Fruit fly (Drosophila melanogaster) whole organism, embryonic: ENCODE data around the gene Ser12.

Experiments used
- Awh ChIP-seq: fragments of 200-800 bp; sonication (Bioruptor generic); IDR thresholded peaks from 2 replicates; pipeline ENCODE4, ENCODE4 v1.3.6; 2022; ENCODE audit warnings: missing biosample characterization, missing genetic modification characterization
- Bdp1 ChIP-seq: fragments of 200-800 bp; sonication (Bioruptor generic); optimal IDR thresholded peaks from 3 replicates; lab custom pipeline; 2016; ENCODE audit warnings: missing biosample characterization, missing genetic modification characterization
- BtbVII ChIP-seq: fragments of 200-800 bp; sonication (Bioruptor generic); optimal IDR thresholded peaks from 3 replicates; lab custom pipeline; 2017; ENCODE audit warnings: missing biosample characterization, mild to moderate bottlenecking, missing genetic modification characterization
- CG11247 ChIP-seq: fragments of 200-800 bp; sonication (Bioruptor generic); IDR thresholded peaks from 2 replicates; pipeline ENCODE4 v1.3.6; 2022; ENCODE audit warnings: missing biosample characterization, missing genetic modification characterization
- CG11456 ChIP-seq: fragments of 200-800 bp; sonication (Bioruptor generic); IDR thresholded peaks from 3 replicates; pipeline ENCODE4 v1.3.6; 2022; ENCODE audit warnings: missing biosample characterization, missing genetic modification characterization
- CG13624 ChIP-seq: fragments of 200-800 bp; sonication (Bioruptor generic); optimal IDR thresholded peaks from 2 replicates; lab custom pipeline; 2016; ENCODE audit warnings: missing biosample characterization, missing genetic modification characterization
- CG13894 ChIP-seq: fragments of 200-800 bp; sonication (Bioruptor generic); optimal IDR thresholded peaks from 3 replicates; lab custom pipeline; 2018; ENCODE audit warnings: missing biosample characterization, mild to moderate bottlenecking, missing genetic modification characterization, moderate library complexity
- CG14860 ChIP-seq: fragments of 200-800 bp; sonication (Bioruptor generic); IDR thresholded peaks from 3 replicates; pipeline ENCODE4 v1.3.6; 2022; ENCODE audit warnings: missing biosample characterization, missing genetic modification characterization; ENCODE audit not compliant: partially characterized antibody
- CG1529 ChIP-seq: fragments of 200-800 bp; sonication (Bioruptor generic); optimal IDR thresholded peaks from 3 replicates; lab custom pipeline; 2018; ENCODE audit warnings: missing biosample characterization, missing genetic modification characterization
- CG17186 ChIP-seq: fragments of 200-800 bp; sonication (Bioruptor generic); optimal IDR thresholded peaks from 3 replicates; lab custom pipeline; 2017; ENCODE audit warnings: missing biosample characterization, missing genetic modification reagents, missing genetic modification characterization
- CG17359 ChIP-seq: fragments of 200-800 bp; sonication (Bioruptor generic); optimal IDR thresholded peaks from 3 replicates; lab custom pipeline; 2018; ENCODE audit warnings: missing biosample characterization, mild to moderate bottlenecking, missing genetic modification characterization, moderate library complexity
- CG17568 ChIP-seq: fragments of 200-800 bp; sonication (Bioruptor generic); optimal IDR thresholded peaks from 2 replicates; lab custom pipeline; 2018; ENCODE audit warnings: missing biosample characterization, mild to moderate bottlenecking, missing genetic modification characterization, moderate library complexity
- CG17802 ChIP-seq: fragments of 200-800 bp; sonication (Bioruptor generic); optimal IDR thresholded peaks from 2 replicates; lab custom pipeline; 2018; ENCODE audit warnings: missing biosample characterization, mild to moderate bottlenecking, missing genetic modification characterization, moderate library complexity
- CG17829 ChIP-seq: fragments of 200-800 bp; optimal IDR thresholded peaks from 2 replicates; lab custom pipeline; 2019; ENCODE audit warnings: missing biosample characterization, mild to moderate bottlenecking, missing genetic modification characterization, moderate library complexity
- CG18011 ChIP-seq: fragments of 200-800 bp; sonication (Bioruptor generic); optimal IDR thresholded peaks from 2 replicates; lab custom pipeline; 2017; ENCODE audit warnings: missing biosample characterization, missing genetic modification characterization, mild to moderate bottlenecking, moderate library complexity, missing genotype
- CG18619 ChIP-seq: fragments of 200-800 bp; sonication (Bioruptor generic); optimal IDR thresholded peaks from 3 replicates; lab custom pipeline; 2017; ENCODE audit warnings: missing biosample characterization, mild to moderate bottlenecking, missing genetic modification characterization
- CG2120 ChIP-seq: fragments of 200-800 bp; sonication (Bioruptor generic); optimal IDR thresholded peaks from 3 replicates; lab custom pipeline; 2016; ENCODE audit warnings: missing biosample characterization, missing genetic modification characterization
- CG4282 ChIP-seq: fragments of 200-800 bp; sonication (Bioruptor generic); optimal IDR thresholded peaks from 2 replicates; lab custom pipeline; 2016; ENCODE audit warnings: missing biosample characterization, missing genetic modification characterization
- CG4707 ChIP-seq: fragments of 200-800 bp; sonication (Bioruptor generic); optimal IDR thresholded peaks from 2 replicates; lab custom pipeline; 2018; ENCODE audit warnings: missing biosample characterization, mild to moderate bottlenecking, missing genetic modification characterization, moderate library complexity
- CG5245 ChIP-seq: fragments of 200-800 bp; sonication (Bioruptor generic); optimal IDR thresholded peaks from 3 replicates; lab custom pipeline; 2016; ENCODE audit warnings: missing biosample characterization, missing genetic modification characterization
- CG5953 ChIP-seq: fragments of 200-800 bp; sonication (Bioruptor generic); IDR thresholded peaks from 2 replicates; pipeline ENCODE4 v1.3.6; 2022; ENCODE audit warnings: missing biosample characterization, missing genetic modification characterization
- CG6175 ChIP-seq: fragments of 200-800 bp; sonication (Bioruptor generic); IDR thresholded peaks from 3 replicates; pipeline ENCODE4 v1.3.6; 2022; ENCODE audit warnings: missing biosample characterization, missing genetic modification characterization
- CG6254 ChIP-seq: fragments of 200-800 bp; sonication (Bioruptor generic); optimal IDR thresholded peaks from 3 replicates; lab custom pipeline; 2017; ENCODE audit warnings: mild to moderate bottlenecking, missing biosample characterization, missing genetic modification reagents, missing genetic modification characterization
- CG8765 ChIP-seq: fragments of 200-800 bp; sonication (Bioruptor generic); IDR thresholded peaks from 2 replicates; pipeline ENCODE4 v1.3.6; 2022; ENCODE audit warnings: missing biosample characterization, missing genetic modification characterization
- CG9609 ChIP-seq: fragments of 200-800 bp; sonication (Bioruptor generic); optimal IDR thresholded peaks from 3 replicates; lab custom pipeline; 2016; ENCODE audit warnings: missing biosample characterization, missing genetic modification characterization
- Dip3 ChIP-seq: fragments of 200-800 bp; sonication (Bioruptor generic); optimal IDR thresholded peaks from 3 replicates; lab custom pipeline; 2016; ENCODE audit warnings: missing biosample characterization, missing genetic modification characterization
- Doc3 ChIP-seq: fragments of 200-800 bp; sonication (Bioruptor generic); IDR thresholded peaks from 3 replicates; pipeline ENCODE4 v1.3.6; 2022; ENCODE audit warnings: missing biosample characterization, missing genetic modification characterization; ENCODE audit not compliant: partially characterized antibody
- Eip74EF ChIP-seq, 2 experiments: fragments of 200-800 bp in 1 of 2; fragments of >200 bp in 1 of 2; sonication (Bioruptor generic) in 1 of 2; optimal IDR thresholded peaks; 2 replicates each; lab custom pipeline; 2017 to 2019; ENCODE audit warnings: missing biosample characterization in 2 of 2, missing genetic modification characterization in 2 of 2, mild to moderate bottlenecking in 1 of 2, moderate library complexity in 1 of 2
- Hr78 ChIP-seq, 2 experiments: fragments of 200-800 bp in 1 of 2; fragments of >200 bp in 1 of 2; sonication (Bioruptor generic) in 1 of 2; optimal IDR thresholded peaks; 2 replicates each; lab custom pipeline; 2017 to 2019; ENCODE audit warnings: missing biosample characterization in 2 of 2, missing genetic modification characterization in 2 of 2, mild to moderate bottlenecking in 1 of 2, moderate library complexity in 1 of 2
- NC2β ChIP-seq: fragments of 200-800 bp; sonication (Bioruptor generic); optimal IDR thresholded peaks from 2 replicates; lab custom pipeline; 2016; ENCODE audit warnings: missing biosample characterization, missing genetic modification characterization
- Nf-YA ChIP-seq: fragments of 200-800 bp; sonication (Bioruptor generic); IDR thresholded peaks from 2 replicates; pipeline ENCODE4 v1.3.6; 2022; ENCODE audit warnings: missing biosample characterization, missing genetic modification characterization
- Sox102F ChIP-seq: fragments of 200-800 bp; sonication (Bioruptor generic); optimal IDR thresholded peaks from 2 replicates; lab custom pipeline; 2018; ENCODE audit warnings: missing biosample characterization, mild to moderate bottlenecking, missing genetic modification characterization, moderate library complexity
- Vsx1 ChIP-seq: fragments of 200-800 bp; sonication (Bioruptor generic); optimal IDR thresholded peaks from 2 replicates; lab custom pipeline; 2017; ENCODE audit warnings: missing biosample characterization, mild to moderate bottlenecking, missing genetic modification characterization, missing genetic modification reagents
- aop ChIP-seq: fragments of 200-800 bp; sonication (Bioruptor generic); IDR thresholded peaks from 2 replicates; pipeline ENCODE4 v1.3.6; 2022; ENCODE audit warnings: missing biosample characterization, missing genetic modification characterization
- cad ChIP-seq: fragments of >200 bp; optimal IDR thresholded peaks from 2 replicates; lab custom pipeline; 2017; ENCODE audit warnings: missing biosample characterization, missing genetic modification characterization
- emc ChIP-seq: fragments of 200-800 bp; sonication (Bioruptor generic); optimal IDR thresholded peaks from 2 replicates; lab custom pipeline; 2016; ENCODE audit warnings: missing biosample characterization, missing genetic modification characterization
- fd102C ChIP-seq: fragments of 200-800 bp; sonication (Bioruptor generic); optimal IDR thresholded peaks from 2 replicates; lab custom pipeline; 2018; ENCODE audit warnings: missing biosample characterization, mild to moderate bottlenecking, missing genetic modification characterization, moderate library complexity
- fd3F ChIP-seq: fragments of 200-800 bp; sonication (Bioruptor generic); optimal IDR thresholded peaks from 2 replicates; lab custom pipeline; 2018; ENCODE audit warnings: missing biosample characterization, mild to moderate bottlenecking, missing genetic modification characterization, moderate library complexity
- ham ChIP-seq: fragments of 200-800 bp; sonication (Bioruptor generic); IDR thresholded peaks from 2 replicates; pipeline ENCODE4 v1.3.6; 2022; ENCODE audit warnings: missing biosample characterization, missing genetic modification characterization
- hb ChIP-seq: fragments of 200-800 bp; sonication (Bioruptor generic); IDR thresholded peaks from 3 replicates; pipeline ENCODE4 v1.3.6; 2022; ENCODE audit warnings: missing biosample characterization, missing genetic modification characterization; ENCODE audit not compliant: partially characterized antibody
- hbn ChIP-seq: fragments of 200-800 bp; sonication (Bioruptor generic); IDR thresholded peaks from 2 replicates; pipeline ENCODE4 v1.3.6; 2022; ENCODE audit warnings: missing biosample characterization, missing genetic modification characterization; ENCODE audit not compliant: partially characterized antibody
- lab ChIP-seq: fragments of 200-800 bp; sonication (Bioruptor generic); optimal IDR thresholded peaks from 3 replicates; lab custom pipeline; 2017; ENCODE audit warnings: missing biosample characterization, missing genetic modification characterization, mild to moderate bottlenecking, moderate library complexity, missing genetic modification reagents
- mam ChIP-seq: fragments of 200-800 bp; sonication (Bioruptor generic); optimal IDR thresholded peaks from 3 replicates; lab custom pipeline; 2016; ENCODE audit warnings: missing biosample characterization, missing genetic modification characterization
- nerfin-1 ChIP-seq: fragments of 200-800 bp; sonication (Bioruptor generic); optimal IDR thresholded peaks from 3 replicates; lab custom pipeline; 2019; ENCODE audit warnings: missing biosample characterization, mild to moderate bottlenecking, missing genetic modification characterization, moderate library complexity
- phol ChIP-seq: fragments of 200-800 bp; sonication (Bioruptor generic); optimal IDR thresholded peaks from 3 replicates; lab custom pipeline; 2018; ENCODE audit warnings: missing biosample characterization, mild to moderate bottlenecking, missing genetic modification characterization, moderate library complexity
- schlank ChIP-seq: fragments of 200-800 bp; sonication (Bioruptor generic); optimal IDR thresholded peaks from 2 replicates; lab custom pipeline; 2018; ENCODE audit warnings: missing biosample characterization, mild to moderate bottlenecking, missing genetic modification characterization
- sd ChIP-seq: fragments of 200-800 bp; sonication (Bioruptor generic); optimal IDR thresholded peaks from 3 replicates; lab custom pipeline; 2018; ENCODE audit warnings: missing biosample characterization, mild to moderate bottlenecking, missing genetic modification characterization, moderate library complexity
- shn ChIP-seq: fragments of 200-800 bp; sonication (Bioruptor generic); optimal IDR thresholded peaks from 3 replicates; lab custom pipeline; 2016; ENCODE audit warnings: missing biosample characterization, missing genetic modification characterization
- sqz ChIP-seq: fragments of 200-800 bp; sonication (Bioruptor generic); optimal IDR thresholded peaks from 3 replicates; lab custom pipeline; 2018; ENCODE audit warnings: missing biosample characterization, mild to moderate bottlenecking, missing genetic modification characterization
- tap ChIP-seq: fragments of 200-800 bp; optimal IDR thresholded peaks from 3 replicates; lab custom pipeline; 2019; ENCODE audit warnings: missing biosample characterization, mild to moderate bottlenecking, missing genetic modification characterization, moderate library complexity

The Ser12 gene

dm6 chr2L:2227316-2227715 lies 23.8 kb downstream of the Ser12 start (continued):
- TF ChIP-seq CG17829 (tag; lab: Kevin White, UChicago) (no peak), tap (peak; percentile 64), nerfin-1 (tag; lab: Kevin White, UChicago) (no peak), CG14860 (GFP tag; lab: Robert Waterston, UW) (no peak), CG6175 (GFP tag; lab: Robert Waterston, UW) (no peak), hb (GFP tag; lab: Robert Waterston, UW) (no peak), CG11456 (GFP tag; lab: Robert Waterston, UW) (peak; percentile 57; the same call in 1 of the 3 replicates), Sox102F (GFP tag; lab: Kevin White, UChicago) (no peak), emc (GFP tag; lab: Kevin White, UChicago) (no peak), Bdp1 (GFP tag; lab: Kevin White, UChicago) (no peak), ham (GFP tag; lab: Robert Waterston, UW) (no peak), hbn (no peak), Hr78 (GFP tag; optimal IDR thresholded peaks at IDR 0.05; lab: Kevin White, UChicago) (peak in 1 of 2 experiments; percentile 37), CG8765 (no peak), lab (GFP tag; lab: Kevin White, UChicago) (peak; percentile 54), aop (GFP tag; lab: Robert Waterston, UW) (no peak), NC2β (GFP tag; lab: Kevin White, UChicago) (peak; percentile 3), phol (peak; percentile 51), sqz (GFP tag; lab: Kevin White, UChicago) (no peak), CG2120 (GFP tag; lab: Kevin White, UChicago) (peak; percentile 45), cad (GFP tag; lab: Kevin White, UChicago) (no peak), CG18011 (GFP tag; lab: Kevin White, UChicago) (peak; percentile 18), Awh (GFP tag; lab: Robert Waterston, UW) (no peak; the same call in none of the 2 replicates), fd3F (GFP tag; lab: Kevin White, UChicago) (no peak), BtbVII (GFP tag; lab: Kevin White, UChicago) (peak; percentile 35), sd (tag; lab: Kevin White, UChicago) (no peak), CG11247 (GFP tag; lab: Robert Waterston, UW) (peak; percentile 26; the same call in 1 of the 2 replicates), CG13624 (no peak), CG6254 (GFP tag; lab: Kevin White, UChicago) (no peak), Dip3 (no peak), fd102C (GFP tag; lab: Kevin White, UChicago) (no peak), schlank (no peak), Eip74EF (GFP tag; optimal IDR thresholded peaks at IDR 0.05; lab: Kevin White, UChicago) (no peak), CG9609 (GFP tag; lab: Kevin White, UChicago) (no peak), CG18619 (no peak), CG5245 (GFP tag; lab: Kevin White, UChicago) (no peak), Vsx1 (no peak), CG1529 (GFP tag; lab: Kevin White, UChicago) (no peak), CG17359 (tag; lab: Kevin White, UChicago) (peak; percentile 65), CG17186 (no peak), CG5953 (GFP tag; lab: Robert Waterston, UW) (peak; percentile 53), shn (GFP tag; lab: Kevin White, UChicago) (peak; percentile 34), CG17802 (no peak), CG4282 (GFP tag; lab: Kevin White, UChicago) (no peak), CG17568 (GFP tag; lab: Kevin White, UChicago) (peak; percentile 19), Nf-YA (GFP tag; lab: Robert Waterston, UW) (peak; percentile 29), mam (GFP tag; lab: Kevin White, UChicago) (peak; percentile 6), CG13894 (tag; lab: Kevin White, UChicago) (no peak), CG4707 (GFP tag; lab: Kevin White, UChicago) (peak; percentile 16), Doc3 (GFP tag; lab: Robert Waterston, UW) (no peak)
